Fruit fly (Drosophila melanogaster) whole organism, embryonic: ENCODE measurements around the gene Wdr33.

ENCODE experiments used
- Awh ChIP-seq: fragments of 200-800 bp; sonication (Bioruptor generic); IDR thresholded peaks from 2 replicates; pipeline ENCODE4, ENCODE4 v1.3.6; 2022; ENCODE audit warnings: missing biosample characterization, missing genetic modification characterization
- Bdp1 ChIP-seq: fragments of 200-800 bp; sonication (Bioruptor generic); optimal IDR thresholded peaks from 3 replicates; lab custom pipeline; 2016; ENCODE audit warnings: missing biosample characterization, missing genetic modification characterization
- CG11504 ChIP-seq: fragments of 200-800 bp; sonication (Bioruptor generic); optimal IDR thresholded peaks from 3 replicates; lab custom pipeline; 2019; ENCODE audit warnings: missing biosample characterization, mild to moderate bottlenecking, missing genetic modification characterization, moderate library complexity
- CG12219 ChIP-seq: fragments of 200-800 bp; sonication (Bioruptor generic); optimal IDR thresholded peaks from 3 replicates; lab custom pipeline; 2018; ENCODE audit warnings: missing biosample characterization, mild to moderate bottlenecking, missing genetic modification characterization
- CG12391 ChIP-seq: fragments of 200-800 bp; sonication (Bioruptor generic); optimal IDR thresholded peaks from 3 replicates; lab custom pipeline; 2018; ENCODE audit warnings: missing biosample characterization, mild to moderate bottlenecking, missing genetic modification characterization, moderate library complexity
- CG14710 ChIP-seq: fragments of 200-800 bp; sonication (Bioruptor generic); optimal IDR thresholded peaks from 3 replicates; lab custom pipeline; 2019; ENCODE audit warnings: missing biosample characterization, mild to moderate bottlenecking, missing genetic modification characterization, moderate library complexity
- CG15601 ChIP-seq: fragments of 200-800 bp; sonication (Bioruptor generic); optimal IDR thresholded peaks from 3 replicates; lab custom pipeline; 2019; ENCODE audit warnings: missing biosample characterization, mild to moderate bottlenecking, missing genetic modification characterization, moderate library complexity
- CG17361 ChIP-seq: fragments of 200-800 bp; sonication (Bioruptor generic); IDR thresholded peaks from 3 replicates; pipeline ENCODE4 v1.3.6; 2022; ENCODE audit warnings: missing biosample characterization, missing genetic modification characterization
- CG18476 ChIP-seq: fragments of 200-800 bp; sonication (Bioruptor generic); optimal IDR thresholded peaks from 2 replicates; lab custom pipeline; 2016; ENCODE audit warnings: missing biosample characterization, mild to moderate bottlenecking, missing genetic modification characterization
- CG3065 ChIP-seq: fragments of 200-800 bp; sonication (Bioruptor generic); optimal IDR thresholded peaks from 2 replicates; lab custom pipeline; 2016; ENCODE audit warnings: missing biosample characterization, missing genetic modification characterization
- CG31224 ChIP-seq: fragments of 200-800 bp; sonication (Bioruptor generic); IDR thresholded peaks from 2 replicates; pipeline ENCODE4 v1.3.6; 2022; ENCODE audit warnings: missing biosample characterization, missing genetic modification characterization
- CG32772 ChIP-seq: fragments of 200-800 bp; sonication (Bioruptor generic); IDR thresholded peaks from 2 replicates; pipeline ENCODE4 v1.3.6; 2022; ENCODE audit warnings: missing biosample characterization, missing genetic modification characterization
- CG34422 ChIP-seq: fragments of 200-800 bp; sonication (Bioruptor generic); IDR thresholded peaks from 3 replicates; pipeline ENCODE4 v1.3.6; 2022; ENCODE audit warnings: missing biosample characterization, missing genetic modification characterization
- CG43689 ChIP-seq: fragments of 200-800 bp; sonication (Bioruptor generic); IDR thresholded peaks from 2 replicates; pipeline ENCODE4 v1.3.6; 2022; ENCODE audit warnings: missing biosample characterization, missing genetic modification characterization
- CG6175 ChIP-seq: fragments of 200-800 bp; sonication (Bioruptor generic); IDR thresholded peaks from 3 replicates; pipeline ENCODE4 v1.3.6; 2022; ENCODE audit warnings: missing biosample characterization, missing genetic modification characterization
- CG6791 ChIP-seq: fragments of 200-800 bp; sonication (Bioruptor generic); IDR thresholded peaks from 3 replicates; pipeline ENCODE4 v1.3.6; 2022; ENCODE audit warnings: missing biosample characterization, missing genetic modification characterization; ENCODE audit not compliant: partially characterized antibody
- CG7839 ChIP-seq: fragments of 200-800 bp; sonication (Bioruptor generic); optimal IDR thresholded peaks from 3 replicates; lab custom pipeline; 2018; ENCODE audit warnings: missing biosample characterization, mild to moderate bottlenecking, missing genetic modification characterization, moderate library complexity
- CG8290 ChIP-seq, 3 experiments: fragments of 200-800 bp; sonication (Bioruptor generic); optimal IDR thresholded peaks; 2 replicates each; lab custom pipeline; 2016 to 2019; ENCODE audit warnings: missing biosample characterization in 3 of 3, missing genetic modification characterization in 3 of 3, mild to moderate bottlenecking in 2 of 3, moderate library complexity in 1 of 3
- CG8765 ChIP-seq: fragments of 200-800 bp; sonication (Bioruptor generic); IDR thresholded peaks from 2 replicates; pipeline ENCODE4 v1.3.6; 2022; ENCODE audit warnings: missing biosample characterization, missing genetic modification characterization
- CG9727 ChIP-seq: fragments of 200-800 bp; sonication (Bioruptor generic); optimal IDR thresholded peaks from 3 replicates; lab custom pipeline; 2017; ENCODE audit warnings: missing biosample characterization, mild to moderate bottlenecking, missing genetic modification characterization
- CG9817 ChIP-seq: fragments of 200-800 bp; sonication (Bioruptor generic); optimal IDR thresholded peaks from 2 replicates; lab custom pipeline; 2018; ENCODE audit warnings: missing biosample characterization, mild to moderate bottlenecking, missing genetic modification characterization, moderate library complexity
- CG9876 ChIP-seq: fragments of 200-800 bp; sonication (Bioruptor generic); optimal IDR thresholded peaks from 2 replicates; lab custom pipeline; 2016; ENCODE audit warnings: missing biosample characterization, missing genetic modification characterization
- Doc2 ChIP-seq: fragments of 200-800 bp; sonication (Bioruptor generic); IDR thresholded peaks from 2 replicates; pipeline ENCODE4 v1.3.6; 2022; ENCODE audit warnings: missing biosample characterization, missing genetic modification characterization
- E2f1 ChIP-seq: fragments of 200-800 bp; sonication (Bioruptor generic); IDR thresholded peaks from 2 replicates; pipeline ENCODE4 v1.3.6; 2022; ENCODE audit warnings: missing biosample characterization, missing genetic modification characterization
- Ets97D ChIP-seq: fragments of 200-800 bp; sonication (Bioruptor generic); optimal IDR thresholded peaks from 3 replicates; lab custom pipeline; 2016; ENCODE audit warnings: missing biosample characterization, missing genetic modification characterization
- Fer1 ChIP-seq: fragments of 200-800 bp; sonication (Bioruptor generic); optimal IDR thresholded peaks from 2 replicates; lab custom pipeline; 2017; ENCODE audit warnings: missing biosample characterization, mild to moderate bottlenecking, missing genetic modification characterization
- Hr3 ChIP-seq: fragments of 200-800 bp; sonication (Bioruptor generic); optimal IDR thresholded peaks from 3 replicates; lab custom pipeline; 2016; ENCODE audit warnings: missing biosample characterization, missing genetic modification characterization
- Hr78 ChIP-seq, 2 experiments: fragments of 200-800 bp in 1 of 2; fragments of >200 bp in 1 of 2; sonication (Bioruptor generic) in 1 of 2; optimal IDR thresholded peaks; 2 replicates each; lab custom pipeline; 2017 to 2019; ENCODE audit warnings: missing biosample characterization in 2 of 2, missing genetic modification characterization in 2 of 2, mild to moderate bottlenecking in 1 of 2, moderate library complexity in 1 of 2
- Meics ChIP-seq: fragments of 200-800 bp; sonication (Bioruptor generic); optimal IDR thresholded peaks from 2 replicates; lab custom pipeline; 2017; ENCODE audit warnings: missing biosample characterization, mild to moderate bottlenecking, missing genetic modification characterization
- Myb ChIP-seq: fragments of 200-800 bp; sonication (Bioruptor generic); optimal IDR thresholded peaks from 2 replicates; lab custom pipeline; 2016; ENCODE audit warnings: missing biosample characterization, missing genetic modification characterization
- Optix ChIP-seq: fragments of 200-800 bp; sonication (Bioruptor generic); IDR thresholded peaks from 3 replicates; pipeline ENCODE4 v1.3.6; 2022; ENCODE audit warnings: missing biosample characterization, missing genetic modification characterization
- Six4 ChIP-seq: fragments of 200-800 bp; sonication (Bioruptor generic); optimal IDR thresholded peaks from 2 replicates; lab custom pipeline; 2016; ENCODE audit warnings: missing biosample characterization, missing genetic modification characterization
- Trl ChIP-seq, 3 experiments: fragments of >200 bp in 2 of 3; fragments of 200-800 bp in 1 of 3; sonication (Bioruptor generic) in 1 of 3; optimal IDR thresholded peaks; 2 replicates in 1 of 3; 3 replicates in 2 of 3; lab custom pipeline; 2016 to 2017; ENCODE audit warnings: missing biosample characterization in 1 of 3, missing genetic modification characterization in 1 of 3
- ash1 ChIP-seq: fragments of 200-800 bp; sonication (Bioruptor generic); optimal IDR thresholded peaks from 2 replicates; lab custom pipeline; 2018; ENCODE audit warnings: missing biosample characterization, mild to moderate bottlenecking, missing genetic modification characterization
- crol ChIP-seq: fragments of 200-800 bp; sonication (Bioruptor generic); IDR thresholded peaks from 2 replicates; pipeline ENCODE4 v1.3.6; 2022; ENCODE audit warnings: missing biosample characterization, missing genetic modification characterization
- dpn ChIP-seq, 2 experiments: fragments of 200-800 bp; sonication (Bioruptor generic); optimal IDR thresholded peaks; 3 replicates each; lab custom pipeline; 2016; ENCODE audit warnings: missing biosample characterization in 2 of 2, missing genetic modification characterization in 2 of 2
- dysf ChIP-seq: fragments of 200-800 bp; sonication (Bioruptor generic); IDR thresholded peaks from 3 replicates; pipeline ENCODE4 v1.3.6; 2022; ENCODE audit warnings: missing biosample characterization, missing genetic modification characterization
- exex ChIP-seq: fragments of 200-800 bp; sonication (Bioruptor generic); optimal IDR thresholded peaks from 4 replicates; lab custom pipeline; 2018; ENCODE audit warnings: missing biosample characterization, mild to moderate bottlenecking, missing genetic modification characterization, moderate library complexity
- grn ChIP-seq: fragments of 200-800 bp; sonication (Bioruptor generic); optimal IDR thresholded peaks from 3 replicates; lab custom pipeline; 2017; ENCODE audit warnings: missing biosample characterization, missing genetic modification characterization
- jigr1 ChIP-seq: fragments of 200-800 bp; sonication (Bioruptor generic); IDR thresholded peaks from 3 replicates; pipeline ENCODE4 v1.3.6; 2022; ENCODE audit warnings: missing biosample characterization, missing genetic modification characterization
- klu ChIP-seq: fragments of 200-800 bp; sonication (Bioruptor generic); IDR thresholded peaks from 2 replicates; pipeline ENCODE4 v1.3.6; 2022; ENCODE audit warnings: missing biosample characterization, missing genetic modification characterization
- sens ChIP-seq: fragments of 200-800 bp; sonication (Bioruptor generic); peaks from one replicate; lab custom pipeline; 2016; ENCODE audit warnings: missing biosample characterization, missing genetic modification characterization
- sqz ChIP-seq: fragments of 200-800 bp; sonication (Bioruptor generic); optimal IDR thresholded peaks from 3 replicates; lab custom pipeline; 2018; ENCODE audit warnings: missing biosample characterization, mild to moderate bottlenecking, missing genetic modification characterization
- ssp ChIP-seq: fragments of 200-800 bp; sonication (Bioruptor generic); IDR thresholded peaks from 2 replicates; pipeline ENCODE4 v1.3.6; 2022; ENCODE audit warnings: missing biosample characterization, missing genetic modification characterization
- stwl ChIP-seq: fragments of 200-800 bp; sonication (Bioruptor generic); optimal IDR thresholded peaks from 3 replicates; lab custom pipeline; 2018; ENCODE audit warnings: missing biosample characterization, mild to moderate bottlenecking, missing genetic modification characterization, moderate library complexity
- sug ChIP-seq: fragments of 200-800 bp; optimal IDR thresholded peaks from 2 replicates; lab custom pipeline; 2019; ENCODE audit warnings: missing biosample characterization, mild to moderate bottlenecking, missing genetic modification characterization, moderate library complexity
- tx ChIP-seq: fragments of 200-800 bp; sonication (Bioruptor generic); optimal IDR thresholded peaks from 2 replicates; lab custom pipeline; 2016; ENCODE audit warnings: missing biosample characterization, missing genetic modification characterization
- wdn ChIP-seq: fragments of 200-800 bp; sonication (Bioruptor generic); IDR thresholded peaks from 2 replicates; pipeline ENCODE4 v1.3.6; 2022; ENCODE audit warnings: missing biosample characterization, missing genetic modification characterization
- wek ChIP-seq: fragments of 200-800 bp; sonication (Bioruptor generic); optimal IDR thresholded peaks from 3 replicates; lab custom pipeline; 2018; ENCODE audit warnings: missing biosample characterization, mild to moderate bottlenecking, missing genetic modification characterization, moderate library complexity

The Wdr33 gene

DNA sequence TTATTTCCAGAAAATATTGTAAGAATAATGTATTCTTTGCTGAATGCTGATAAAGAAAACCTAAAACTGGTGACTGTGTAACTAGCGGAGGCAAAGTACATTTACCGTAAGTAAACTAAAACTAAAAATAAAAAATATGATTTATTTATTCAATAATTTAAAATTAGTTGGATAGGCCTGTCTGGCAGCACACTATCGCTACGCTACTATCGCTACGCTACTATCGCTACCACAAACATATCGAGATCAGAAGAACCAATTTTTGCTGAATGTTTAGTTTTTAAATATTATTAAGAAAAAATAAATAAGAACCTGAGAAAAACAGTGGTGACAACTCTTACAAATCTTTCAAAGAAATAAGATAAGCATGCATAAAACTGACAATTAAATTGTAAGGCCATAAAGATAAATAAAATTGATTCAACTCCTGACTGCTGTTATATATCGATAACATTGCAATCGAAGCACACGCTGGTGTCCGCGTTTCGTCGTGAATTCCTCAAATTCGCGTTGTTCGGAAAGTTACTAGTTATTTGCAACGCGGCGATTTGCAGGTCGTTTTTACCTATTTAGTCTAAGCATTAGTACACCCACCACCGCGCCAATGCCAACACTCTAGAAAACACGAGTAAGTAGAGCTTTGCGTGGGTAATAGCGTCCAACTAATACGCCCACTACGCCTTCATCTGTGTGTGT is at the start of gene Wdr33 (continued):
- peak; percentile 59 for TF ChIP-seq CG14710 (tag; lab: Kevin White, UChicago)
- no peak for TF ChIP-seq dysf
- TF ChIP-seq Myb = peak; percentile 5
- TF ChIP-seq CG8765 (GFP tag; lab: Robert Waterston, UW) = no peak
- no peak for TF ChIP-seq klu (GFP tag; lab: Robert Waterston, UW)
- TF ChIP-seq crol (GFP tag; lab: Robert Waterston, UW) = no peak
- TF ChIP-seq Optix (GFP tag; lab: Robert Waterston, UW) = no peak
- TF ChIP-seq CG12391 (tag; lab: Kevin White, UChicago) = peak; percentile 60
- TF ChIP-seq wek (GFP tag; lab: Kevin White, UChicago) = no peak
- no peak for TF ChIP-seq dpn (GFP tag; optimal IDR thresholded peaks at IDR 0.05; lab: Kevin White, UChicago)
- TF ChIP-seq Hr78 (GFP tag; optimal IDR thresholded peaks at IDR 0.05; lab: Kevin White, UChicago) = no peak
- TF ChIP-seq CG18476 (GFP tag; lab: Kevin White, UChicago) = no peak
- no peak for TF ChIP-seq Awh
- TF ChIP-seq CG43689 (GFP tag; lab: Robert Waterston, UW) = no peak
- no peak for TF ChIP-seq CG32772 (GFP tag; lab: Robert Waterston, UW)
- TF ChIP-seq Ets97D (GFP tag; lab: Kevin White, UChicago) = no peak
- TF ChIP-seq tx (GFP tag; lab: Kevin White, UChicago) = no peak
- no peak for TF ChIP-seq CG12219 (GFP tag; lab: Kevin White, UChicago)
- peak; percentile 14; the same call in 1 of the 3 replicates for TF ChIP-seq CG34422 (GFP tag; lab: Robert Waterston, UW)
- TF ChIP-seq sens (GFP tag; lab: Kevin White, UChicago) = peak; percentile 77
- peak; percentile 50 for TF ChIP-seq CG9817 (tag; lab: Kevin White, UChicago)
- TF ChIP-seq CG9876 (GFP tag; lab: Kevin White, UChicago) = no peak
- TF ChIP-seq CG17361 (GFP tag; lab: Robert Waterston, UW) = peak; percentile 65; the same call in 2 of the 3 replicates
- TF ChIP-seq CG31224 = no peak
- peak; percentile 91 for TF ChIP-seq CG6791 (GFP tag; lab: Robert Waterston, UW)
- no peak for TF ChIP-seq exex (tag; lab: Kevin White, UChicago)
- no peak for TF ChIP-seq ssp
- TF ChIP-seq wdn (GFP tag; lab: Robert Waterston, UW) = no peak
- TF ChIP-seq Hr3 = peak; percentile 49
- TF ChIP-seq jigr1 (GFP tag; lab: Robert Waterston, UW) = peak; percentile 42; the same call in 2 of the 3 replicates
- TF ChIP-seq Doc2 (GFP tag; lab: Robert Waterston, UW) = no peak
- TF ChIP-seq CG7839 (tag; lab: Kevin White, UChicago) = no peak
- TF ChIP-seq stwl (tag; lab: Kevin White, UChicago) = peak; percentile 64
- TF ChIP-seq CG11504 (tag; lab: Kevin White, UChicago) = no peak
- TF ChIP-seq Trl (optimal IDR thresholded peaks at IDR 0.05; lab: Kevin White, UChicago) = no peak
- TF ChIP-seq Trl (GFP tag; optimal IDR thresholded peaks at IDR 0.05; lab: Kevin White, UChicago) = no peak
- TF ChIP-seq CG3065 = no peak
- peak; percentile 61 for TF ChIP-seq CG9727
- TF ChIP-seq CG15601 (tag; lab: Kevin White, UChicago) = no peak
- TF ChIP-seq ash1 = no peak
- TF ChIP-seq E2f1 (GFP tag; lab: Robert Waterston, UW) = peak; percentile 13; the same call in 1 of the 2 replicates
- no peak for TF ChIP-seq CG8290 (GFP tag; optimal IDR thresholded peaks at IDR 0.05; lab: Kevin White, UChicago)
- TF ChIP-seq CG8290 (tag; optimal IDR thresholded peaks at IDR 0.05; lab: Kevin White, UChicago) = no peak
- no peak for TF ChIP-seq Six4
- no peak for TF ChIP-seq Fer1 (GFP tag; lab: Kevin White, UChicago)
- no peak for TF ChIP-seq Bdp1
- TF ChIP-seq CG6175 = no peak
- TF ChIP-seq sqz = no peak
- TF ChIP-seq sug (tag; lab: Kevin White, UChicago) = peak; percentile 10
- TF ChIP-seq Meics (GFP tag; lab: Kevin White, UChicago) = peak; percentile 34
- no peak for TF ChIP-seq grn (GFP tag; lab: Kevin White, UChicago)
